Worm (Caenorhabditis elegans) whole organism, young adult: ENCODE data around the gene ify-1.

Experiments
- B0035.1 ChIP-seq: sonication (generic microtip); optimal IDR thresholded peaks from 2 replicates; lab custom pipeline; 2016; ENCODE audit warnings: missing genetic modification characterization, mild to moderate bottlenecking, missing compliant biosample characterization, missing genotype, missing genetic modification reagents
- B0261.1 ChIP-seq: sonication (generic microtip); optimal IDR thresholded peaks from 2 replicates; lab custom pipeline; 2016; ENCODE audit warnings: mild to moderate bottlenecking, missing genetic modification characterization, moderate library complexity, missing compliant biosample characterization
- B0336.3 ChIP-seq: fragments of 200-800 bp; sonication (Bioruptor generic); IDR thresholded peaks from 2 replicates; pipeline ENCODE4 v1.3.6; 2022; ENCODE audit warnings: missing genetic modification characterization, missing compliant biosample characterization
- F10E7.11 ChIP-seq: sonication (generic microtip); optimal IDR thresholded peaks from 2 replicates; lab custom pipeline; 2017; ENCODE audit warnings: mild to moderate bottlenecking, missing genetic modification characterization, moderate library complexity, missing compliant biosample characterization
- F22D6.2 ChIP-seq: sonication (generic microtip); optimal IDR thresholded peaks from 2 replicates; lab custom pipeline; 2016; ENCODE audit warnings: mild to moderate bottlenecking, missing genetic modification characterization, missing compliant biosample characterization
- F23B12.7 ChIP-seq: sonication (generic microtip); optimal IDR thresholded peaks from 2 replicates; lab custom pipeline; 2017; ENCODE audit warnings: missing genetic modification characterization, mild to moderate bottlenecking, missing compliant biosample characterization, antibody characterized with exemption, moderate library complexity; ENCODE audit not compliant: insufficient read depth
- F52B5.7 ChIP-seq: sonication (generic microtip); optimal IDR thresholded peaks from 2 replicates; lab custom pipeline; 2016; ENCODE audit warnings: mild to moderate bottlenecking, missing genetic modification characterization, missing compliant biosample characterization
- F57A8.1 ChIP-seq: fragments of 200-800 bp; sonication (Bioruptor generic); optimal IDR thresholded peaks from 2 replicates; lab custom pipeline; 2018; ENCODE audit warnings: mild to moderate bottlenecking, missing genetic modification characterization, moderate library complexity, missing compliant biosample characterization
- K12H6.12 ChIP-seq: fragments of 200-800 bp; sonication (Bioruptor generic); optimal IDR thresholded peaks from 2 replicates; lab custom pipeline; 2018; ENCODE audit warnings: mild to moderate bottlenecking, missing genetic modification characterization, missing compliant biosample characterization
- T26A5.8 ChIP-seq: sonication (generic microtip); optimal IDR thresholded peaks from 2 replicates; lab custom pipeline; 2016; ENCODE audit warnings: missing genetic modification characterization, missing compliant biosample characterization
- Y67H2A.10 ChIP-seq: fragments of 200-800 bp; sonication (Bioruptor generic); conservative IDR thresholded peaks from 2 replicates; pipeline ENCODE4 v1.3.6; 2022; ENCODE audit warnings: missing genetic modification reagents, missing genetic modification characterization, missing compliant biosample characterization
- Y95B8A.8 ChIP-seq: fragments of 200-800 bp; sonication (Bioruptor generic); IDR thresholded peaks from 2 replicates; pipeline ENCODE4 v1.3.6; 2022; ENCODE audit warnings: missing genetic modification reagents, missing genetic modification characterization, missing compliant biosample characterization
- ama-1 ChIP-seq, 3 experiments: fragments of 150-350 bp in 1 of 3; sonication (generic microtip) in 2 of 3; optimal IDR thresholded peaks; 2 replicates each; lab custom pipeline; 2014 to 2018; ENCODE audit warnings: missing biosample characterization in 2 of 3, missing genetic modification characterization in 2 of 3, missing genetic modification reagents in 2 of 3
- attf-3 ChIP-seq: fragments of 200-800 bp; sonication (Bioruptor generic); conservative IDR thresholded peaks from 2 replicates; pipeline ENCODE4 v1.3.6; 2022; ENCODE audit warnings: missing genetic modification reagents, missing genetic modification characterization, missing compliant biosample characterization
- bed-1 ChIP-seq: fragments of 200-800 bp; sonication (Bioruptor generic); IDR thresholded peaks from 2 replicates; pipeline ENCODE4 v1.3.6; 2022; ENCODE audit warnings: missing genetic modification reagents, missing genetic modification characterization, missing compliant biosample characterization
- cebp-1 ChIP-seq, 2 experiments: fragments of 200-800 bp in 1 of 2; sonication (Bioruptor generic) in 1 of 2; sonication (generic microtip) in 1 of 2; IDR thresholded peaks in 1 of 2; optimal IDR thresholded peaks in 1 of 2; 2 replicates each; pipeline versions ENCODE4 v1.3.6 to Lab custom; 2017 to 2022; ENCODE audit warnings: missing compliant biosample characterization in 2 of 2, missing genetic modification characterization in 2 of 2, mild to moderate bottlenecking in 1 of 2, missing genetic modification reagents in 1 of 2, moderate library complexity in 1 of 2
- cebp-2 ChIP-seq: fragments of 200-800 bp; sonication (Bioruptor generic); IDR thresholded peaks from 2 replicates; pipeline ENCODE4 v1.3.6; 2022; ENCODE audit warnings: missing genetic modification characterization, missing compliant biosample characterization
- ceh-40 ChIP-seq: fragments of 200-800 bp; sonication (Bioruptor generic); IDR thresholded peaks from 2 replicates; pipeline ENCODE4 v1.3.6; 2022; ENCODE audit warnings: missing genetic modification characterization, missing compliant biosample characterization
- ceh-58 ChIP-seq: fragments of 200-800 bp; sonication (Bioruptor generic); IDR thresholded peaks from 2 replicates; pipeline ENCODE4 v1.3.6; 2022; ENCODE audit warnings: missing genetic modification characterization, missing compliant biosample characterization
- ceh-91 ChIP-seq: fragments of 200-800 bp; sonication (Bioruptor generic); IDR thresholded peaks from 2 replicates; pipeline ENCODE4 v1.3.6; 2022; ENCODE audit warnings: missing genetic modification reagents, missing genetic modification characterization, missing compliant biosample characterization
- chd-7 ChIP-seq: sonication (generic microtip); optimal IDR thresholded peaks from 2 replicates; lab custom pipeline; 2016; ENCODE audit warnings: mild to moderate bottlenecking, missing genetic modification characterization, moderate library complexity, missing compliant biosample characterization
- die-1 ChIP-seq: sonication (generic microtip); optimal IDR thresholded peaks from 2 replicates; lab custom pipeline; 2016; ENCODE audit warnings: missing genotype, mild to moderate bottlenecking, missing genetic modification characterization, missing compliant biosample characterization
- efl-1 ChIP-seq: fragments of 150-350 bp; optimal IDR thresholded peaks from 2 replicates; lab custom pipeline; 2014; ENCODE audit warnings: missing biosample characterization, missing genetic modification reagents, missing genetic modification characterization
- egl-18 ChIP-seq: fragments of 200-800 bp; sonication (Bioruptor generic); IDR thresholded peaks from 2 replicates; pipeline ENCODE4 v1.3.6; 2022; ENCODE audit warnings: missing genetic modification reagents, missing genetic modification characterization, missing compliant biosample characterization
- fkh-3 ChIP-seq: sonication (generic microtip); optimal IDR thresholded peaks from 2 replicates; lab custom pipeline; 2016; ENCODE audit warnings: mild to moderate bottlenecking, missing genetic modification characterization, missing compliant biosample characterization
- hmg-1.2 ChIP-seq: fragments of 200-800 bp; sonication (Bioruptor generic); IDR thresholded peaks from 2 replicates; pipeline ENCODE4 v1.3.6; 2022; ENCODE audit warnings: missing genetic modification reagents, missing genetic modification characterization, missing compliant biosample characterization
- lin-40 ChIP-seq: sonication (generic microtip); optimal IDR thresholded peaks from 2 replicates; lab custom pipeline; 2016; ENCODE audit warnings: missing genetic modification characterization, mild to moderate bottlenecking, missing compliant biosample characterization, missing genotype, missing genetic modification reagents
- lin-54 ChIP-seq: fragments of 200-800 bp; sonication (Bioruptor generic); optimal IDR thresholded peaks from 2 replicates; lab custom pipeline; 2018; ENCODE audit warnings: mild to moderate bottlenecking, missing genetic modification characterization, missing compliant biosample characterization
- lsy-27 ChIP-seq: sonication (generic microtip); optimal IDR thresholded peaks from 2 replicates; lab custom pipeline; 2017; ENCODE audit warnings: missing genetic modification characterization, mild to moderate bottlenecking, missing compliant biosample characterization, antibody characterized with exemption, missing genotype, borderline replicate concordance; ENCODE audit not compliant: insufficient read depth
- madf-10 ChIP-seq: sonication (generic microtip); optimal IDR thresholded peaks from 2 replicates; lab custom pipeline; 2016; ENCODE audit warnings: mild to moderate bottlenecking, missing genetic modification characterization, missing compliant biosample characterization
- nfyb-1 ChIP-seq: fragments of 200-800 bp; sonication (Bioruptor generic); IDR thresholded peaks from 2 replicates; pipeline ENCODE4 v1.3.6; 2022; ENCODE audit warnings: missing genetic modification reagents, missing genetic modification characterization, missing compliant biosample characterization
- nhr-27 ChIP-seq: fragments of 200-800 bp; sonication (Bioruptor generic); optimal IDR thresholded peaks from 2 replicates; lab custom pipeline; 2018; ENCODE audit warnings: mild to moderate bottlenecking, missing genetic modification characterization, moderate library complexity, missing compliant biosample characterization
- nhr-80 ChIP-seq: sonication (generic microtip); optimal IDR thresholded peaks from 2 replicates; lab custom pipeline; 2016; ENCODE audit warnings: missing genetic modification characterization, missing compliant biosample characterization
- sdz-38 ChIP-seq: sonication (generic microtip); optimal IDR thresholded peaks from 2 replicates; lab custom pipeline; 2016; ENCODE audit warnings: missing genotype, missing genetic modification characterization, missing compliant biosample characterization
- sea-2 ChIP-seq: fragments of 200-800 bp; sonication (Bioruptor generic); IDR thresholded peaks from 2 replicates; pipeline ENCODE4 v1.3.6; 2022; ENCODE audit warnings: missing genetic modification characterization, missing compliant biosample characterization
- snpc-1.1 ChIP-seq: sonication (generic microtip); optimal IDR thresholded peaks from 2 replicates; lab custom pipeline; 2017; ENCODE audit warnings: missing genetic modification characterization, mild to moderate bottlenecking, missing compliant biosample characterization, antibody characterized with exemption, moderate library complexity, missing genotype, missing genetic modification reagents; ENCODE audit not compliant: insufficient read depth
- snpc-3.4 ChIP-seq: sonication (generic microtip); optimal IDR thresholded peaks from 2 replicates; lab custom pipeline; 2017; ENCODE audit warnings: missing genetic modification characterization, mild to moderate bottlenecking, missing compliant biosample characterization, antibody characterized with exemption, moderate library complexity, missing genotype, missing genetic modification reagents
- sptf-2 ChIP-seq: fragments of 200-800 bp; sonication (Bioruptor generic); optimal IDR thresholded peaks from 2 replicates; lab custom pipeline; 2018; ENCODE audit warnings: mild to moderate bottlenecking, missing genetic modification characterization, missing compliant biosample characterization
- tlf-1 ChIP-seq: fragments of 200-800 bp; sonication (Bioruptor generic); optimal IDR thresholded peaks from 2 replicates; lab custom pipeline; 2018; ENCODE audit warnings: mild to moderate bottlenecking, missing genetic modification characterization, missing compliant biosample characterization
- unc-130 ChIP-seq: sonication (generic microtip); optimal IDR thresholded peaks from 2 replicates; lab custom pipeline; 2016; ENCODE audit warnings: missing genetic modification reagents, missing genetic modification characterization, missing compliant biosample characterization
- unc-62 ChIP-seq: fragments of 150-350 bp; optimal IDR thresholded peaks from 2 replicates; lab custom pipeline; 2014; ENCODE audit warnings: missing biosample characterization, missing genetic modification reagents, missing genetic modification characterization
- xnd-1 ChIP-seq: sonication (generic microtip); optimal IDR thresholded peaks from 2 replicates; lab custom pipeline; 2016; ENCODE audit warnings: missing genotype, missing genetic modification reagents, missing genetic modification characterization, missing compliant biosample characterization
- zim-3 ChIP-seq: sonication (generic microtip); optimal IDR thresholded peaks from 2 replicates; lab custom pipeline; 2017; ENCODE audit warnings: mild to moderate bottlenecking, missing genetic modification characterization, moderate library complexity, missing compliant biosample characterization
- ztf-18 ChIP-seq: sonication (generic microtip); optimal IDR thresholded peaks from 2 replicates; lab custom pipeline; 2016; ENCODE audit warnings: missing genotype, mild to moderate bottlenecking, missing genetic modification characterization, missing compliant biosample characterization
- ztf-22 ChIP-seq: fragments of 200-800 bp; sonication (Bioruptor generic); optimal IDR thresholded peaks from 2 replicates; lab custom pipeline; 2018; ENCODE audit warnings: mild to moderate bottlenecking, missing genetic modification characterization, moderate library complexity, missing compliant biosample characterization
- ztf-6 ChIP-seq: fragments of 200-800 bp; sonication (Bioruptor generic); IDR thresholded peaks from 2 replicates; pipeline ENCODE4 v1.3.6; 2022; ENCODE audit warnings: missing genetic modification reagents, missing genetic modification characterization, missing compliant biosample characterization

Gene ify-1

ce11 chrII:5066967-5067366 is 12.0 kb upstream of the ify-1 start:
- TF ChIP-seq sdz-38 (tag; lab: Kevin White, UChicago) (no peak), lin-40 (tag; lab: Kevin White, UChicago) (no peak), ztf-18 (tag; lab: Kevin White, UChicago) (no peak), die-1 (tag; lab: Kevin White, UChicago) (no peak), cebp-1 (GFP tag; IDR thresholded peaks at IDR 0.05; lab: Robert Waterston, UW) (no peak), cebp-1 (tag; optimal IDR thresholded peaks at IDR 0.05; lab: Kevin White, UChicago) (no peak), F10E7.11 (tag; lab: Kevin White, UChicago) (no peak), egl-18 (GFP tag; lab: Robert Waterston, UW) (no peak), ceh-58 (GFP tag; lab: Robert Waterston, UW) (no peak), K12H6.12 (tag; lab: Kevin White, UChicago) (no peak), lin-54 (GFP tag; lab: Kevin White, UChicago) (no peak), attf-3 (GFP tag; lab: Robert Waterston, UW) (no peak), B0261.1 (no peak), Y67H2A.10 (GFP tag; lab: Robert Waterston, UW) (no peak), ztf-6 (GFP tag; lab: Robert Waterston, UW) (no peak), zim-3 (tag; lab: Kevin White, UChicago) (no peak), B0336.3 (no peak), lsy-27 (tag; lab: Kevin White, UChicago) (no peak), chd-7 (tag; lab: Kevin White, UChicago) (no peak), F57A8.1 (GFP tag; lab: Kevin White, UChicago) (no peak), sptf-2 (GFP tag; lab: Kevin White, UChicago) (no peak)

ce11 chrII:5061794-5062368 is 6.9 kb upstream of the ify-1 start, which contains the start of gene smc-5:
TSS of gene smc-5 (plus strand) at chrII:5062125.
- TF ChIP-seq madf-10 (tag; lab: Kevin White, UChicago) = peak; percentile 15
- no peak for TF ChIP-seq sea-2 (GFP tag; lab: Robert Waterston, UW)
- TF ChIP-seq nfyb-1 (GFP tag; lab: Robert Waterston, UW) = no peak
- TF ChIP-seq fkh-3 (tag; lab: Kevin White, UChicago) = no peak
- peak; percentile 66 for TF ChIP-seq snpc-3.4 (tag; lab: Kevin White, UChicago)
- no peak for TF ChIP-seq ztf-22 (GFP tag; lab: Kevin White, UChicago)
- no peak for TF ChIP-seq unc-62 (GFP tag; lab: Kevin White, UChicago)
- no peak for TF ChIP-seq T26A5.8 (tag; lab: Kevin White, UChicago)
- no peak for TF ChIP-seq nhr-27
- TF ChIP-seq F22D6.2 = no peak
- TF ChIP-seq ama-1 (optimal IDR thresholded peaks at IDR 0.05; lab: Kevin White, UChicago) = no peak
- TF ChIP-seq ama-1 (GFP tag; optimal IDR thresholded peaks at IDR 0.05; lab: Kevin White, UChicago) = no peak
- TF ChIP-seq F23B12.7 (tag; lab: Kevin White, UChicago) = peak; percentile 88
- peak; percentile 24 for TF ChIP-seq snpc-1.1 (tag; lab: Kevin White, UChicago)
- no peak for TF ChIP-seq Y95B8A.8
- TF ChIP-seq F52B5.7 (tag; lab: Kevin White, UChicago) = no peak
- peak; percentile 0 for TF ChIP-seq tlf-1
- TF ChIP-seq B0035.1 (tag; lab: Kevin White, UChicago) = no peak
- peak; percentile 28 for TF ChIP-seq nhr-80 (tag; lab: Kevin White, UChicago)
- no peak for TF ChIP-seq cebp-2 (GFP tag; lab: Robert Waterston, UW)
- TF ChIP-seq efl-1 (GFP tag; lab: Kevin White, UChicago) = peak; percentile 94
- peak; percentile 77 for TF ChIP-seq unc-130
- no peak for TF ChIP-seq ceh-40 (GFP tag; lab: Robert Waterston, UW)
- TF ChIP-seq B0336.3 = no peak
- TF ChIP-seq ceh-91 (GFP tag; lab: Robert Waterston, UW) = peak; percentile 80
- no peak for TF ChIP-seq bed-1
- TF ChIP-seq hmg-1.2 (GFP tag; lab: Robert Waterston, UW) = peak; percentile 42; the same call in 1 of the 2 replicates
- peak; percentile 7 for TF ChIP-seq die-1 (tag; lab: Kevin White, UChicago)
- TF ChIP-seq xnd-1 (tag; lab: Kevin White, UChicago) = peak; percentile 32
- no peak for TF ChIP-seq chd-7 (tag; lab: Kevin White, UChicago)
